Fruit fly (Drosophila melanogaster): Measurements from ENCODE around the gene CG12689.

CG12689 gene

DNA sequence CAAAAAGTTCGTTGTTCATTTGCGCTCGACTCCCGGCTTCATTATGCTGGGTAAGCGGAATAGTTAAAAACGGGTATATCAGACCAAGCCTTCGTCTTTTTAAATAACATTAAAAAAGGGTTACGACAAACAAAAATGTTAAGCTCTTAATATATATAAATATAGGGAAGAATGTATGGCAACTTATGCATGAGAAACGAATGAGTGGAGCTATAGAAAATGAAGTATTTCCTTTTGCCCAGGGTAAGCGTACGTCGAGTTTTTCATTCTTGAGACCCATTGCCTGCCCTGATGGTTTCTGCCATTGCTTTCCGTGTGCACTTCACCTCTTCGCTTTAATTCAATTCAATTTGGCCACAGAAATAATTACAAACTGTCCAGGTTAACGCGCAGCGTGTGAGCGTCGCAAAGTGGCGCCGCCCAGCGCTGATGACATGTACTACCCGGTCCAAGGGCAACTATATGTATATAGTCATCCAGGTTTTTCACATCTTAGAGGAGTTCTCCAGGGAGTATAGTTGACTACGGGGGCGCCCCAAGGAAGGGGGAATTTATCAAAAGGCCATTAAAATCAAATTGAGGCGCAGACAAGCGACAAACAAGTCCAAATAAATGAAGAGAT is 4.7 kb downstream of the CG12689 start:
- TF ChIP-seq dmrt11E (tag; optimal IDR thresholded peaks at IDR 0.05) (peak; percentile 6), row (GFP tag; IDR thresholded peaks at IDR 0.05) (peak; percentile 39; the same call in 1 of the 3 replicates), tup (GFP tag; optimal IDR thresholded peaks at IDR 0.05) (no peak), CG6791 (GFP tag; IDR thresholded peaks at IDR 0.05; ENCODE audit: partially characterized antibody) (no peak), klu (GFP tag; IDR thresholded peaks at IDR 0.05) (no peak), gem (tag; optimal IDR thresholded peaks at IDR 0.05) (peak; percentile 27), bsh (GFP tag; optimal IDR thresholded peaks at IDR 0.05) (peak in 1 of 2 experiments; percentile 5), CG16863 (GFP tag; optimal IDR thresholded peaks at IDR 0.05) (no peak), Bdp1 (GFP tag; optimal IDR thresholded peaks at IDR 0.05) (no peak), D19B (GFP tag; optimal IDR thresholded peaks at IDR 0.05) (peak; percentile 64), ERR (GFP tag; optimal IDR thresholded peaks at IDR 0.05) (peak; percentile 62), CG2712 (tag; optimal IDR thresholded peaks at IDR 0.05) (no peak), CG16813 (GFP tag; IDR thresholded peaks at IDR 0.05; ENCODE audit: partially characterized antibody) (no peak), az2 (GFP tag; optimal IDR thresholded peaks at IDR 0.05) (peak; percentile 10), sens (GFP tag) (peak; percentile 3), CG10565 (GFP tag; optimal IDR thresholded peaks at IDR 0.05) (no peak), CTCF (GFP tag; optimal IDR thresholded peaks at IDR 0.05) (peak; percentile 85), CG10462 (GFP tag; optimal IDR thresholded peaks at IDR 0.05) (no peak), CG4360 (GFP tag; IDR thresholded peaks at IDR 0.05) (no peak), br (optimal IDR thresholded peaks at IDR 0.05) (no peak), CG6683 (GFP tag; optimal IDR thresholded peaks at IDR 0.05) (no peak), grau (tag; optimal IDR thresholded peaks at IDR 0.05) (no peak), Ets65A (GFP tag) (peak; percentile 81), CG10267 (tag; optimal IDR thresholded peaks at IDR 0.05) (no peak)

DNA sequence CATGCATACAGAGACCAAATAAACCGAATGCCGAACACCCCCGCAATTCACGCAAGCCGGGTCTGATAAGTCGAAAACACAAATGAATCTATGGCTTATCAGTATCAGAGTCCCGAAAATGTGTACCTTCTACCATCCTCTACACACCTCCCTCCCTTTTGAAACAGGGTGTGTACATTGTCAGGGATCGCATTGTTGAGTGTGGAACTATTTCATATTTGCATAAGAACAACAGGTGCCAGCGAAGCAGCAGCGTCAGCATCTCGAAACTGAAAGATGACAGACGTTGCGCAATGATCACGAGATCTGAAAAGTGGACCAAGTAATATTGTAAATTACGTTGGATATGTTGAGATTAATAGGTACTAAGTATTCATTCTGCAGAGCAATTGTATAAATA is 6.1 kb downstream of the CG12689 start:
- TF ChIP-seq CG33557 (GFP tag; optimal IDR thresholded peaks at IDR 0.05) = peak; percentile 27
- no peak for TF ChIP-seq Sox102F (GFP tag; optimal IDR thresholded peaks at IDR 0.05)
- TF ChIP-seq CG1024 (GFP tag; IDR thresholded peaks at IDR 0.05) = no peak
- TF ChIP-seq Ada2b (GFP tag; IDR thresholded peaks at IDR 0.05) = no peak
- no peak for TF ChIP-seq CG8290 (GFP tag; optimal IDR thresholded peaks at IDR 0.05)
- peak in 1 of 2 experiments; percentile 16 for TF ChIP-seq CG8290 (tag; optimal IDR thresholded peaks at IDR 0.05)
- TF ChIP-seq unc-4 (GFP tag; IDR thresholded peaks at IDR 0.05; ENCODE audit: partially characterized antibody) = no peak
- TF ChIP-seq Opbp (GFP tag; IDR thresholded peaks at IDR 0.05; ENCODE audit: partially characterized antibody) = no peak
- peak; percentile 6 for TF ChIP-seq Antp (GFP tag; optimal IDR thresholded peaks at IDR 0.05)
- TF ChIP-seq Nf-YA (GFP tag; IDR thresholded peaks at IDR 0.05) = no peak
- TF ChIP-seq CG10209 (GFP tag; optimal IDR thresholded peaks at IDR 0.05) = peak; percentile 31
- peak; percentile 19 for TF ChIP-seq CG2202 (tag; optimal IDR thresholded peaks at IDR 0.05)
- peak; percentile 52 for TF ChIP-seq CG15696 (tag; optimal IDR thresholded peaks at IDR 0.05)
- peak; percentile 95 for TF ChIP-seq CG15479 (GFP tag; optimal IDR thresholded peaks at IDR 0.05)
- no peak for TF ChIP-seq Bdp1 (GFP tag; optimal IDR thresholded peaks at IDR 0.05)
- TF ChIP-seq fd102C (GFP tag; optimal IDR thresholded peaks at IDR 0.05) = peak; percentile 70
- TF ChIP-seq salm (tag; optimal IDR thresholded peaks at IDR 0.05) = no peak
- peak; percentile 41 for TF ChIP-seq CG6254 (GFP tag; optimal IDR thresholded peaks at IDR 0.05)
- no peak for TF ChIP-seq Side (GFP tag; optimal IDR thresholded peaks at IDR 0.05)
- peak in 1 of 2 experiments; percentile 70 for TF ChIP-seq Pdp1 (GFP tag; optimal IDR thresholded peaks at IDR 0.05)
- no peak for TF ChIP-seq prd (optimal IDR thresholded peaks at IDR 0.05)
- peak; percentile 37; the same call in 1 of the 3 replicates for TF ChIP-seq prd (GFP tag; IDR thresholded peaks at IDR 0.05)
- TF ChIP-seq zfh1 (GFP tag; IDR thresholded peaks at IDR 0.05) = 0 out of 3 replicates have a peak, but pooled peaks have one; percentile 34
- peak; percentile 53 for TF ChIP-seq HLHmδ (GFP tag; optimal IDR thresholded peaks at IDR 0.05)
- no peak for TF ChIP-seq CG8924 (tag; optimal IDR thresholded peaks at IDR 0.05)
- no peak for TF ChIP-seq dmrt99B (tag; optimal IDR thresholded peaks at IDR 0.05)
- no peak for TF ChIP-seq CG2712 (tag; optimal IDR thresholded peaks at IDR 0.05)
- TF ChIP-seq Taf1 (GFP tag; IDR thresholded peaks at IDR 0.05) = no peak
- TF ChIP-seq CG2129 (GFP tag; IDR thresholded peaks at IDR 0.05; ENCODE audit: partially characterized antibody) = no peak
